Fruit fly (Drosophila melanogaster) whole organism, embryonic: Measurements from ENCODE around the gene Ide.

Experiments
- Atf6 ChIP-seq: fragments of 200-800 bp; sonication (Bioruptor generic); IDR thresholded peaks from 2 replicates; pipeline ENCODE4 v1.3.6; 2022; ENCODE audit warnings: missing biosample characterization, missing genetic modification characterization
- CG10462 ChIP-seq: fragments of 200-800 bp; sonication (Bioruptor generic); optimal IDR thresholded peaks from 2 replicates; lab custom pipeline; 2016; ENCODE audit warnings: missing biosample characterization, missing genetic modification characterization
- CG10565 ChIP-seq: fragments of 200-800 bp; sonication (Bioruptor generic); optimal IDR thresholded peaks from 3 replicates; lab custom pipeline; 2016; ENCODE audit warnings: missing biosample characterization, mild to moderate bottlenecking, missing genetic modification characterization
- CG11456 ChIP-seq: fragments of 200-800 bp; sonication (Bioruptor generic); IDR thresholded peaks from 3 replicates; pipeline ENCODE4 v1.3.6; 2022; ENCODE audit warnings: missing biosample characterization, missing genetic modification characterization
- CG1529 ChIP-seq: fragments of 200-800 bp; sonication (Bioruptor generic); optimal IDR thresholded peaks from 3 replicates; lab custom pipeline; 2018; ENCODE audit warnings: missing biosample characterization, missing genetic modification characterization
- CG18011 ChIP-seq: fragments of 200-800 bp; sonication (Bioruptor generic); optimal IDR thresholded peaks from 2 replicates; lab custom pipeline; 2017; ENCODE audit warnings: missing biosample characterization, missing genetic modification characterization, mild to moderate bottlenecking, moderate library complexity, missing genotype
- CG18599 ChIP-seq: fragments of 200-800 bp; sonication (Bioruptor generic); optimal IDR thresholded peaks from 3 replicates; lab custom pipeline; 2017; ENCODE audit warnings: missing biosample characterization, missing genetic modification characterization, mild to moderate bottlenecking, moderate library complexity, missing genetic modification reagents
- CG3407 ChIP-seq: fragments of 200-800 bp; sonication (Bioruptor generic); optimal IDR thresholded peaks from 2 replicates; lab custom pipeline; 2018; ENCODE audit warnings: missing biosample characterization, mild to moderate bottlenecking, missing genetic modification characterization
- CG4617 ChIP-seq: fragments of 200-800 bp; sonication (Bioruptor generic); optimal IDR thresholded peaks from 3 replicates; lab custom pipeline; 2016; ENCODE audit warnings: missing biosample characterization, missing genetic modification characterization, borderline replicate concordance
- CG7745 ChIP-seq: fragments of 200-800 bp; sonication (Bioruptor generic); optimal IDR thresholded peaks from 2 replicates; lab custom pipeline; 2018; ENCODE audit warnings: missing biosample characterization, mild to moderate bottlenecking, missing genetic modification characterization, moderate library complexity
- CG7928 ChIP-seq: fragments of 200-800 bp; sonication (Bioruptor generic); optimal IDR thresholded peaks from 2 replicates; lab custom pipeline; 2017; ENCODE audit warnings: missing biosample characterization, mild to moderate bottlenecking, missing genetic modification characterization
- CG7987 ChIP-seq: fragments of 200-800 bp; sonication (Bioruptor generic); optimal IDR thresholded peaks from 2 replicates; lab custom pipeline; 2018; ENCODE audit warnings: missing biosample characterization, mild to moderate bottlenecking, missing genetic modification characterization, moderate library complexity
- CG9797 ChIP-seq: fragments of 200-800 bp; sonication (Bioruptor generic); optimal IDR thresholded peaks from 3 replicates; lab custom pipeline; 2018; ENCODE audit warnings: missing biosample characterization, mild to moderate bottlenecking, missing genetic modification characterization
- CrebB ChIP-seq: fragments of 200-800 bp; sonication (Bioruptor generic); optimal IDR thresholded peaks from 3 replicates; lab custom pipeline; 2018; ENCODE audit warnings: missing biosample characterization, mild to moderate bottlenecking, missing genetic modification characterization
- Dip2 ChIP-seq: fragments of 200-800 bp; sonication (Bioruptor generic); IDR thresholded peaks from 2 replicates; pipeline ENCODE4 v1.3.6; 2022; ENCODE audit warnings: missing biosample characterization, missing genetic modification characterization
- E2f1 ChIP-seq: fragments of 200-800 bp; sonication (Bioruptor generic); IDR thresholded peaks from 2 replicates; pipeline ENCODE4 v1.3.6; 2022; ENCODE audit warnings: missing biosample characterization, missing genetic modification characterization
- Hey ChIP-seq: fragments of 200-800 bp; sonication (Bioruptor generic); optimal IDR thresholded peaks from 3 replicates; lab custom pipeline; 2018; ENCODE audit warnings: missing biosample characterization, mild to moderate bottlenecking, missing genetic modification characterization
- Jarid2 ChIP-seq: fragments of 200-800 bp; sonication (Bioruptor generic); optimal IDR thresholded peaks from 3 replicates; lab custom pipeline; 2017; ENCODE audit warnings: mild to moderate bottlenecking, missing biosample characterization, missing genetic modification reagents, missing genetic modification characterization
- Lhr ChIP-seq: fragments of 200-800 bp; sonication (Bioruptor generic); optimal IDR thresholded peaks from 3 replicates; lab custom pipeline; 2017; ENCODE audit warnings: mild to moderate bottlenecking, missing biosample characterization, missing genetic modification reagents, missing genetic modification characterization
- Nf-YB ChIP-seq: fragments of 200-800 bp; sonication (Bioruptor generic); optimal IDR thresholded peaks from 3 replicates; lab custom pipeline; 2019; ENCODE audit warnings: missing biosample characterization, mild to moderate bottlenecking, missing genetic modification characterization, moderate library complexity
- Ptx1 ChIP-seq: fragments of 200-800 bp; sonication (Bioruptor generic); IDR thresholded peaks from 2 replicates; pipeline ENCODE4 v1.3.6; 2022; ENCODE audit warnings: missing biosample characterization, missing genetic modification characterization
- Sox100B ChIP-seq: fragments of 200-800 bp; sonication (Bioruptor generic); optimal IDR thresholded peaks from 3 replicates; lab custom pipeline; 2018; ENCODE audit warnings: missing biosample characterization, mild to moderate bottlenecking, missing genetic modification characterization
- ato ChIP-seq: fragments of 200-800 bp; sonication (Bioruptor generic); IDR thresholded peaks from 2 replicates; pipeline ENCODE4 v1.3.6; 2022; ENCODE audit warnings: missing biosample characterization, missing genetic modification characterization; ENCODE audit not compliant: partially characterized antibody
- cg ChIP-seq: fragments of 200-800 bp; sonication (Bioruptor generic); optimal IDR thresholded peaks from 3 replicates; lab custom pipeline; 2019; ENCODE audit warnings: missing biosample characterization, mild to moderate bottlenecking, missing genetic modification characterization, moderate library complexity
- chinmo ChIP-seq: fragments of 200-800 bp; sonication (Bioruptor generic); IDR thresholded peaks from 4 replicates; pipeline ENCODE4 v1.3.6; 2022; ENCODE audit warnings: missing biosample characterization, missing genetic modification characterization; ENCODE audit not compliant: partially characterized antibody
- da ChIP-seq: fragments of 200-800 bp; sonication (Bioruptor generic); optimal IDR thresholded peaks from 2 replicates; lab custom pipeline; 2016; ENCODE audit warnings: missing biosample characterization, missing genetic modification characterization
- danr ChIP-seq: fragments of 200-800 bp; sonication (Bioruptor generic); IDR thresholded peaks from 2 replicates; pipeline ENCODE4 v1.3.6; 2022; ENCODE audit warnings: missing biosample characterization, missing genetic modification characterization
- dm ChIP-seq: fragments of 200-800 bp; sonication (Bioruptor generic); optimal IDR thresholded peaks from 3 replicates; lab custom pipeline; 2016; ENCODE audit warnings: missing biosample characterization, missing genetic modification characterization
- grn ChIP-seq: fragments of 200-800 bp; sonication (Bioruptor generic); optimal IDR thresholded peaks from 3 replicates; lab custom pipeline; 2017; ENCODE audit warnings: missing biosample characterization, missing genetic modification characterization
- hkb ChIP-seq, 2 experiments: fragments of 200-800 bp in 1 of 2; fragments of >200 bp in 1 of 2; sonication (Bioruptor generic) in 1 of 2; IDR thresholded peaks in 1 of 2; optimal IDR thresholded peaks in 1 of 2; 2 replicates each; pipeline versions ENCODE4 v1.3.6 to Lab custom; 2017 to 2022; ENCODE audit warnings: missing biosample characterization in 1 of 2, missing genetic modification characterization in 1 of 2
- lbe ChIP-seq: fragments of 200-800 bp; sonication (Bioruptor generic); optimal IDR thresholded peaks from 2 replicates; lab custom pipeline; 2016; ENCODE audit warnings: missing biosample characterization, mild to moderate bottlenecking, missing genetic modification characterization
- org-1 ChIP-seq: fragments of 200-800 bp; sonication (Bioruptor generic); optimal IDR thresholded peaks from 2 replicates; lab custom pipeline; 2017; ENCODE audit warnings: missing biosample characterization, missing genetic modification characterization
- p53 ChIP-seq: fragments of 200-800 bp; sonication (Bioruptor generic); optimal IDR thresholded peaks from 2 replicates; lab custom pipeline; 2016; ENCODE audit warnings: missing biosample characterization, missing genetic modification characterization
- phol ChIP-seq: fragments of 200-800 bp; sonication (Bioruptor generic); optimal IDR thresholded peaks from 3 replicates; lab custom pipeline; 2018; ENCODE audit warnings: missing biosample characterization, mild to moderate bottlenecking, missing genetic modification characterization, moderate library complexity
- pita ChIP-seq: fragments of 200-800 bp; sonication (Bioruptor generic); optimal IDR thresholded peaks from 2 replicates; lab custom pipeline; 2017; ENCODE audit warnings: missing biosample characterization, mild to moderate bottlenecking, missing genetic modification characterization
- prd ChIP-seq, 3 experiments: fragments of >200 bp in 2 of 3; fragments of 200-800 bp in 1 of 3; sonication (Bioruptor generic) in 1 of 3; optimal IDR thresholded peaks in 2 of 3; IDR thresholded peaks in 1 of 3; 2 replicates in 2 of 3; 3 replicates in 1 of 3; pipeline versions ENCODE4 v1.3.6 to Lab custom; 2017 to 2022; ENCODE audit warnings: missing biosample characterization in 1 of 3, missing genetic modification characterization in 1 of 3
- psq ChIP-seq: fragments of 200-800 bp; sonication (Bioruptor generic); optimal IDR thresholded peaks from 2 replicates; lab custom pipeline; 2017; ENCODE audit warnings: missing biosample characterization, missing genetic modification characterization
- ro ChIP-seq: fragments of 200-800 bp; sonication (Bioruptor generic); IDR thresholded peaks from 2 replicates; pipeline ENCODE4 v1.3.6; 2022; ENCODE audit warnings: missing biosample characterization, missing genetic modification characterization
- row ChIP-seq: fragments of 200-800 bp; sonication (Bioruptor generic); IDR thresholded peaks from 3 replicates; pipeline ENCODE4 v1.3.6; 2022; ENCODE audit warnings: missing biosample characterization, missing genetic modification characterization
- salm ChIP-seq: fragments of 200-800 bp; sonication (Bioruptor generic); optimal IDR thresholded peaks from 2 replicates; lab custom pipeline; 2018; ENCODE audit warnings: missing biosample characterization, mild to moderate bottlenecking, missing genetic modification characterization
- sc ChIP-seq, 3 experiments: fragments of >200 bp in 2 of 3; fragments of 200-800 bp in 1 of 3; sonication (Bioruptor generic) in 1 of 3; optimal IDR thresholded peaks; 2 replicates in 2 of 3; 3 replicates in 1 of 3; lab custom pipeline; 2017; ENCODE audit warnings: mild to moderate bottlenecking in 1 of 3, missing biosample characterization in 1 of 3, missing genetic modification characterization in 1 of 3, missing genetic modification reagents in 1 of 3
- sens-2 ChIP-seq: fragments of 200-800 bp; sonication (Bioruptor generic); IDR thresholded peaks from 2 replicates; pipeline ENCODE4 v1.3.6; 2022; ENCODE audit warnings: missing biosample characterization, missing genetic modification characterization
- sob ChIP-seq: fragments of 200-800 bp; sonication (Bioruptor generic); IDR thresholded peaks from 2 replicates; pipeline ENCODE4 v1.3.6; 2022; ENCODE audit warnings: missing biosample characterization, missing genetic modification characterization
- sug ChIP-seq: fragments of 200-800 bp; optimal IDR thresholded peaks from 2 replicates; lab custom pipeline; 2019; ENCODE audit warnings: missing biosample characterization, mild to moderate bottlenecking, missing genetic modification characterization, moderate library complexity
- tap ChIP-seq: fragments of 200-800 bp; optimal IDR thresholded peaks from 3 replicates; lab custom pipeline; 2019; ENCODE audit warnings: missing biosample characterization, mild to moderate bottlenecking, missing genetic modification characterization, moderate library complexity
- trh ChIP-seq: fragments of 200-800 bp; sonication (Bioruptor generic); optimal IDR thresholded peaks from 2 replicates; lab custom pipeline; 2016; ENCODE audit warnings: missing biosample characterization, missing genetic modification characterization
- twi ChIP-seq: fragments of 200-800 bp; optimal IDR thresholded peaks from 2 replicates; lab custom pipeline; 2019; ENCODE audit warnings: missing biosample characterization, mild to moderate bottlenecking, missing genetic modification characterization, moderate library complexity
- unpg ChIP-seq: fragments of 200-800 bp; sonication (Bioruptor generic); optimal IDR thresholded peaks from 3 replicates; lab custom pipeline; 2018; ENCODE audit warnings: missing biosample characterization, mild to moderate bottlenecking, missing genetic modification characterization, moderate library complexity

Ide gene

DNA sequence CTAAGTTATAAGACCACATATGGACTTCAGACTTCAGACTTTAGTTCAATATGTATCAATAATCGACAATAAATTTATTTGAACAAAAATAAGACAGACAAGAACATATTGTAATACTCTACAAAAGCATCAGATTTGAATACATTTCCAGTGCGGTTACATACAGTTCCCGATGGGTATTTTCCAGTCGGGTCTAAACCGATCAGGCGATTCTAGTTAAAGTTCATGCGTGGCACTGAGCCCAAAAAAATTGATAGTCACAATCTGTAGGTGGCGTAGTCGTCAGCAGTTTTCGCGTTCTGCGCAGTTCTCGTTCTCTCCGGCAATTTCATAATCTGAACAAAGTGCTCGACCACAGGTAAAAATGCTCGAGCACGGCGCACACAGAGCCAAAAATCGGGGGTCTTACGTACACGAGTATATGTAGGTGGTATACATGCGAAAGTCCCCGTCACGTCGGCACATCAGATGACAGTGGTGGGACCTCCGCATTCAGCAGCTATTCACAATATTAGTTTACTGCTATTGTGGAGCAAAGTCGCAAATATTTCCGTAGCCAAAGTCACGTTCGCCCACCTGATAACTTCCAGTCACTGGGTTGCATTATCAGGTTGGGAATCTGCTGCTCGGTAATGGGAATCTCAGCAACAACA, 19.7 kb upstream of the Ide start (continued):
- TF ChIP-seq sc (optimal IDR thresholded peaks at IDR 0.05; lab: Kevin White, UChicago), result no peak
- no peak for TF ChIP-seq sc (GFP tag; optimal IDR thresholded peaks at IDR 0.05; lab: Kevin White, UChicago)
- TF ChIP-seq CG7745 (tag; lab: Kevin White, UChicago), result no peak
- TF ChIP-seq CG4617, result no peak
- peak; percentile 40 for TF ChIP-seq Hey (tag; lab: Kevin White, UChicago)
- TF ChIP-seq E2f1, result peak; percentile 54; the same call in 1 of the 2 replicates
- no peak for TF ChIP-seq Dip2
- peak; percentile 9 for TF ChIP-seq phol (tag; lab: Kevin White, UChicago)
- TF ChIP-seq CG18011 (GFP tag; lab: Kevin White, UChicago), result no peak
- TF ChIP-seq twi, result no peak
- TF ChIP-seq salm (tag; lab: Kevin White, UChicago), result no peak
- no peak; the same call in 2 of the 3 replicates for TF ChIP-seq CG11456 (GFP tag; lab: Robert Waterston, UW)
- TF ChIP-seq CG9797 (GFP tag; lab: Kevin White, UChicago), result no peak
- no peak for TF ChIP-seq lbe (GFP tag; lab: Kevin White, UChicago)
- peak; percentile 72 for TF ChIP-seq grn (GFP tag; lab: Kevin White, UChicago)
- TF ChIP-seq dm, result no peak
- TF ChIP-seq sob, result peak; percentile 47
- no peak for TF ChIP-seq Lhr (GFP tag; lab: Kevin White, UChicago)
- peak; percentile 13 for TF ChIP-seq Sox100B (GFP tag; lab: Kevin White, UChicago)
- TF ChIP-seq CG7928 (GFP tag; lab: Kevin White, UChicago), result no peak
- TF ChIP-seq Nf-YB (GFP tag; lab: Kevin White, UChicago), result no peak
- peak; percentile 44 for TF ChIP-seq CrebB
- TF ChIP-seq CG1529, result no peak
- TF ChIP-seq ato (GFP tag; lab: Robert Waterston, UW), result no peak
- no peak for TF ChIP-seq Jarid2
- peak; percentile 75 for TF ChIP-seq Atf6 (GFP tag; lab: Robert Waterston, UW)
- TF ChIP-seq cg, result peak; percentile 36
- TF ChIP-seq sug (tag; lab: Kevin White, UChicago), result peak; percentile 73
- TF ChIP-seq tap (tag; lab: Kevin White, UChicago), result no peak
- peak; percentile 49 for TF ChIP-seq Ptx1 (GFP tag; lab: Robert Waterston, UW)
- TF ChIP-seq CG10462 (GFP tag; lab: Kevin White, UChicago), result no peak
- no peak for TF ChIP-seq pita
- peak; percentile 74 for TF ChIP-seq CG18599 (GFP tag; lab: Kevin White, UChicago)
- TF ChIP-seq chinmo (GFP tag; lab: Robert Waterston, UW), result peak; percentile 90; the same call in 3 of the 4 replicates
- TF ChIP-seq p53 (GFP tag; lab: Kevin White, UChicago), result no peak
- TF ChIP-seq da, result no peak
- TF ChIP-seq org-1, result no peak
- no peak for TF ChIP-seq ro (GFP tag; lab: Robert Waterston, UW)
- no peak for TF ChIP-seq trh (GFP tag; lab: Kevin White, UChicago)
- TF ChIP-seq row (GFP tag; lab: Robert Waterston, UW), result peak; percentile 78
- TF ChIP-seq psq, result no peak
- TF ChIP-seq hkb (optimal IDR thresholded peaks at IDR 0.05; lab: Kevin White, UChicago), result no peak
- TF ChIP-seq hkb (GFP tag; IDR thresholded peaks at IDR 0.05; lab: Robert Waterston, UW), result no peak
- no peak for TF ChIP-seq CG10565 (GFP tag; lab: Kevin White, UChicago)
- TF ChIP-seq CG7987, result peak; percentile 44
- TF ChIP-seq danr (GFP tag; lab: Robert Waterston, UW), result no peak
- no peak for TF ChIP-seq prd (optimal IDR thresholded peaks at IDR 0.05; lab: Kevin White, UChicago)
- peak; percentile 51 for TF ChIP-seq prd (GFP tag; IDR thresholded peaks at IDR 0.05; lab: Robert Waterston, UW)
- TF ChIP-seq sens-2 (GFP tag; lab: Robert Waterston, UW), result no peak
- peak; percentile 26 for TF ChIP-seq unpg (GFP tag; lab: Kevin White, UChicago)
- no peak for TF ChIP-seq CG3407 (GFP tag; lab: Kevin White, UChicago)
